Fruit fly (Drosophila melanogaster): ENCODE measurements around the gene CG18814.

dm6 chr3L:16339463-16339862, 30.2 kb upstream of the CG18814 start:
- no peak for TF ChIP-seq bab1 (GFP tag; optimal IDR thresholded peaks at IDR 0.05)
- TF ChIP-seq CG7045 (GFP tag; optimal IDR thresholded peaks at IDR 0.05), result no peak
- no peak for TF ChIP-seq pad (GFP tag; optimal IDR thresholded peaks at IDR 0.05)
- TF ChIP-seq CG12768 (GFP tag; optimal IDR thresholded peaks at IDR 0.05), result no peak
- no peak for TF ChIP-seq CG7101 (tag; optimal IDR thresholded peaks at IDR 0.05)
- no peak for TF ChIP-seq ovo (GFP tag; optimal IDR thresholded peaks at IDR 0.05)
- no peak for TF ChIP-seq Clk (GFP tag; optimal IDR thresholded peaks at IDR 0.05)
- no peak for TF ChIP-seq kay (GFP tag; ENCODE audit: borderline replicate concordance)
- no peak for TF ChIP-seq cnc (optimal IDR thresholded peaks at IDR 0.05)
